Fruit fly (Drosophila melanogaster) whole organism, wandering third instar larva: ENCODE measurements around the gene CG17746.

Source experiments
- CG32264 ChIP-seq: fragments of 200-800 bp; sonication (Bioruptor generic); optimal IDR thresholded peaks from 2 replicates; lab custom pipeline; 2016; ENCODE audit warnings: missing biosample characterization, missing genetic modification characterization
- CG9705 ChIP-seq: fragments of 200-800 bp; sonication (Bioruptor generic); optimal IDR thresholded peaks from 2 replicates; lab custom pipeline; 2018; ENCODE audit warnings: missing biosample characterization, mild to moderate bottlenecking, missing genetic modification characterization
- CrebA ChIP-seq: fragments of 200-800 bp; sonication (Bioruptor generic); optimal IDR thresholded peaks from 2 replicates; lab custom pipeline; 2016; ENCODE audit warnings: missing biosample characterization, mild to moderate bottlenecking, missing genetic modification characterization, borderline replicate concordance
- Dif ChIP-seq: fragments of 200-275, 200-300 bp; sonication (Bioruptor generic); optimal IDR thresholded peaks from 2 replicates; lab custom pipeline; 2018; ENCODE audit warnings: missing biosample characterization, missing genetic modification characterization; ENCODE audit not compliant: partially characterized antibody
- HLH106 ChIP-seq: fragments of 200-800 bp; optimal IDR thresholded peaks from 3 replicates; lab custom pipeline; 2019; ENCODE audit warnings: missing biosample characterization, mild to moderate bottlenecking, missing genetic modification characterization, moderate library complexity
- Hnf4 ChIP-seq: fragments of 200-800 bp; sonication (Bioruptor generic); optimal IDR thresholded peaks from 2 replicates; lab custom pipeline; 2016; ENCODE audit warnings: missing biosample characterization, mild to moderate bottlenecking, missing genetic modification characterization
- Hr78 ChIP-seq: fragments of >200 bp; optimal IDR thresholded peaks from 2 replicates; lab custom pipeline; 2017; ENCODE audit warnings: missing biosample characterization, missing genetic modification characterization
- Hr83 ChIP-seq: fragments of 200-300 bp; sonication (Bioruptor generic); optimal IDR thresholded peaks from 2 replicates; lab custom pipeline; 2016; ENCODE audit warnings: missing biosample characterization, mild to moderate bottlenecking, missing genetic modification characterization, moderate library complexity; ENCODE audit not compliant: poor library complexity, severe bottlenecking
- Jra ChIP-seq: sonication (Bioruptor generic); optimal IDR thresholded peaks from 2 replicates; lab custom pipeline; 2016; ENCODE audit warnings: missing biosample characterization, missing genetic modification characterization
- Mio ChIP-seq: sonication (Bioruptor generic); optimal IDR thresholded peaks from 2 replicates; lab custom pipeline; 2016; ENCODE audit warnings: missing biosample characterization, missing genetic modification characterization
- Myc ChIP-seq: fragments of >200 bp; optimal IDR thresholded peaks from 2 replicates; lab custom pipeline; 2017
- N ChIP-seq: fragments of >200 bp; optimal IDR thresholded peaks from 2 replicates; lab custom pipeline; 2018; ENCODE audit warnings: missing biosample characterization, missing external identifiers, missing genetic modification characterization
- OdsH ChIP-seq: fragments of 200-800 bp; sonication (Bioruptor generic); optimal IDR thresholded peaks from 2 replicates; lab custom pipeline; 2016; ENCODE audit warnings: missing biosample characterization, mild to moderate bottlenecking, missing genetic modification characterization
- Rel ChIP-seq, 2 experiments: fragments of 200-800 bp; sonication (Bioruptor generic) in 1 of 2; optimal IDR thresholded peaks; 2 replicates in 1 of 2; 3 replicates in 1 of 2; lab custom pipeline; 2016 to 2019; ENCODE audit warnings: mild to moderate bottlenecking in 2 of 2, missing biosample characterization in 2 of 2, missing genetic modification characterization in 2 of 2, moderate library complexity in 1 of 2
- br ChIP-seq: fragments of 200-800 bp; sonication (Bioruptor generic); optimal IDR thresholded peaks from 2 replicates; lab custom pipeline; 2016; ENCODE audit warnings: missing biosample characterization, missing genetic modification characterization
- brk ChIP-seq: fragments of 200-800 bp; sonication (Bioruptor generic); optimal IDR thresholded peaks from 2 replicates; lab custom pipeline; 2016; ENCODE audit warnings: missing biosample characterization, mild to moderate bottlenecking, missing genetic modification characterization
- dl ChIP-seq, 2 experiments: fragments of 175-275, 200-275 bp in 1 of 2; fragments of 200-275 bp in 1 of 2; sonication (Bioruptor generic); optimal IDR thresholded peaks; lab custom pipeline; 2018; ENCODE audit warnings: mild to moderate bottlenecking in 2 of 2, missing biosample characterization in 2 of 2, missing genetic modification characterization in 2 of 2, moderate library complexity in 2 of 2; ENCODE audit not compliant: partially characterized antibody in 2 of 2, insufficient read depth in 1 of 2
- dsf ChIP-seq: sonication (Bioruptor generic); optimal IDR thresholded peaks from 2 replicates; lab custom pipeline; 2016; ENCODE audit warnings: missing biosample characterization, missing genetic modification characterization, borderline replicate concordance
- ey ChIP-seq: fragments of 200-800 bp; sonication (Bioruptor generic); optimal IDR thresholded peaks from 2 replicates; lab custom pipeline; 2016; ENCODE audit warnings: missing biosample characterization, missing genetic modification characterization
- foxo ChIP-seq, 2 experiments: fragments of 200-800 bp; sonication (Bioruptor generic); optimal IDR thresholded peaks; 2 replicates in 1 of 2; 3 replicates in 1 of 2; lab custom pipeline; 2016 to 2017; ENCODE audit warnings: missing biosample characterization in 2 of 2, missing genetic modification characterization in 2 of 2
- fru ChIP-seq: fragments of 200-800 bp; sonication (Bioruptor generic); optimal IDR thresholded peaks from 3 replicates; lab custom pipeline; 2016; ENCODE audit warnings: missing biosample characterization, mild to moderate bottlenecking, missing genetic modification characterization
- h ChIP-seq: fragments of 200-800 bp; sonication (Bioruptor generic); optimal IDR thresholded peaks from 3 replicates; lab custom pipeline; 2016; ENCODE audit warnings: missing biosample characterization, mild to moderate bottlenecking, missing genetic modification characterization
- jim ChIP-seq: fragments of 175-275, 200-325 bp; sonication (Bioruptor generic); optimal IDR thresholded peaks from 2 replicates; lab custom pipeline; 2016; ENCODE audit warnings: missing biosample characterization, mild to moderate bottlenecking, missing genetic modification characterization
- lola ChIP-seq: fragments of >200 bp; optimal IDR thresholded peaks from 2 replicates; lab custom pipeline; 2017; ENCODE audit warnings: missing biosample characterization, missing genetic modification characterization
- pan ChIP-seq: fragments of >200 bp; optimal IDR thresholded peaks from 2 replicates; lab custom pipeline; 2017
- psq ChIP-seq: fragments of 200-800 bp; sonication (Bioruptor generic); optimal IDR thresholded peaks from 3 replicates; lab custom pipeline; 2017; ENCODE audit warnings: missing biosample characterization, mild to moderate bottlenecking, missing genetic modification characterization, moderate library complexity
- rgr ChIP-seq: fragments of 200-800 bp; sonication (Bioruptor generic); optimal IDR thresholded peaks from 3 replicates; lab custom pipeline; 2016; ENCODE audit warnings: missing biosample characterization, mild to moderate bottlenecking, missing genetic modification characterization
- sage ChIP-seq: fragments of 200-800 bp; sonication (Bioruptor generic); optimal IDR thresholded peaks from 2 replicates; lab custom pipeline; 2016; ENCODE audit warnings: missing biosample characterization, mild to moderate bottlenecking, missing genetic modification characterization
- sv ChIP-seq: fragments of 200-800 bp; sonication (Bioruptor generic); optimal IDR thresholded peaks from 3 replicates; lab custom pipeline; 2016; ENCODE audit warnings: missing biosample characterization, missing genetic modification characterization
- usp ChIP-seq: fragments of >200 bp; optimal IDR thresholded peaks from 2 replicates; lab custom pipeline; 2017; ENCODE audit warnings: missing biosample characterization, missing genetic modification characterization
- woc ChIP-seq: sonication (Bioruptor generic); optimal IDR thresholded peaks from 2 replicates; lab custom pipeline; 2016; ENCODE audit warnings: missing biosample characterization, mild to moderate bottlenecking, missing genetic modification characterization

The CG17746 gene

dm6 chr3L:3239033-3239752 is at the start of gene CG17746:
CG17746 (minus strand) TSS chr3L:3239578.
- TF ChIP-seq HLH106 (tag; lab: Kevin White, UChicago) (peak; percentile 2), Hnf4 (GFP tag; lab: Kevin White, UChicago) (peak; percentile 53), lola (no peak), fru (GFP tag; lab: Kevin White, UChicago) (peak; percentile 3), dsf (GFP tag; lab: Kevin White, UChicago) (no peak), CG9705 (GFP tag; lab: Kevin White, UChicago) (no peak), br (GFP tag; lab: Kevin White, UChicago) (no peak), Hr83 (GFP tag; lab: Kevin White, UChicago) (peak; percentile 50), Hr78 (GFP tag; lab: Kevin White, UChicago) (no peak), Jra (GFP tag; lab: Kevin White, UChicago) (peak; percentile 10), ey (GFP tag; lab: Kevin White, UChicago) (peak; percentile 4), pan (lab: Kevin White, UChicago) (no peak), brk (GFP tag; lab: Kevin White, UChicago) (peak; percentile 31), h (GFP tag; lab: Kevin White, UChicago) (peak; percentile 48), N (GFP tag; lab: Kevin White, UChicago) (no peak), rgr (GFP tag; lab: Kevin White, UChicago) (peak; percentile 44), Dif (GFP tag; lab: Kevin White, UChicago) (peak; percentile 6), sv (GFP tag; lab: Kevin White, UChicago) (peak; percentile 17), foxo (GFP tag; optimal IDR thresholded peaks at IDR 0.05; lab: Kevin White, UChicago) (peak in 1 of 2 experiments; percentile 35)

- TF ChIP-seq foxo (GFP tag; optimal IDR thresholded peaks at IDR 0.05; lab: Kevin White, UChicago): peak in 1 of 2 experiments; percentile 4
- no peak for TF ChIP-seq usp (GFP tag; lab: Kevin White, UChicago)
- no peak for TF ChIP-seq sage (GFP tag; lab: Kevin White, UChicago)
- TF ChIP-seq Myc (lab: Kevin White, UChicago): peak; percentile 8
- TF ChIP-seq HLH106 (tag; lab: Kevin White, UChicago): peak; percentile 9
Observed at dm6 chr3L:3288414-3288813, 49.0 kb upstream of the CG17746 start.

DNA sequence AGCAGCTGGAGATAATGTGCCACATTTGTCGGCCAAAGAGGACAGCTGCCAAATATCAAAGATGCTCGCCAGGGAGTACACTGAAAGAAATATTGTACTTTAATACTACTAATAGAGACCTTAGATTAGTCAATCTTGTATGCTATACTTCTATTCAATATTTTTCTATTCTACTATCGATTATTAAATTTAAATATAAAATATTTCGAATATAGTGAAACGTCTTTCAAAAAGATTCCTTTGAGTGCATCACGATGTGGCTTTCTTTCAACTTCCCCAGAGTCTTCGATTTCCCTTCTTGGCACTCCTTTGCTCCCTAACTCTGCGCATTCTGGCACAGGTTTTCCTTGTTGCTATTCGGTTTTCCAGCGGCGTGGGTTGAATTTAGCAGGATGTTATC is 45.5 kb upstream of the CG17746 start:
- no peak for TF ChIP-seq rgr (GFP tag; lab: Kevin White, UChicago)
- TF ChIP-seq CG32264 (GFP tag; lab: Kevin White, UChicago): no peak
- TF ChIP-seq ey (GFP tag; lab: Kevin White, UChicago): no peak
- no peak for TF ChIP-seq CrebA
- no peak for TF ChIP-seq psq
- no peak for TF ChIP-seq jim (GFP tag; lab: Kevin White, UChicago)
- TF ChIP-seq Dif (GFP tag; lab: Kevin White, UChicago): no peak
- TF ChIP-seq Mio: no peak
- TF ChIP-seq h (GFP tag; lab: Kevin White, UChicago): no peak
- TF ChIP-seq dl (GFP tag; optimal IDR thresholded peaks at IDR 0.05; lab: Kevin White, UChicago; ENCODE audit: insufficient read depth in 1 of 2, partially characterized antibody in 2 of 2): no peak
- no peak for TF ChIP-seq Jra (GFP tag; lab: Kevin White, UChicago)
- TF ChIP-seq pan (lab: Kevin White, UChicago): no peak
- no peak for TF ChIP-seq woc (GFP tag; lab: Kevin White, UChicago)
- no peak for TF ChIP-seq fru (GFP tag; lab: Kevin White, UChicago)

dm6 chr3L:3283264-3283663 is 43.9 kb upstream of the CG17746 start:
- no peak for TF ChIP-seq Mio
- TF ChIP-seq usp (GFP tag; lab: Kevin White, UChicago): no peak
- TF ChIP-seq Hnf4 (GFP tag; lab: Kevin White, UChicago): no peak
- no peak for TF ChIP-seq Hr83 (GFP tag; lab: Kevin White, UChicago)
- no peak for TF ChIP-seq dsf (GFP tag; lab: Kevin White, UChicago)
- no peak for TF ChIP-seq HLH106 (tag; lab: Kevin White, UChicago)
- no peak for TF ChIP-seq Rel (GFP tag; optimal IDR thresholded peaks at IDR 0.05; lab: Kevin White, UChicago)
- no peak for TF ChIP-seq Rel (tag; optimal IDR thresholded peaks at IDR 0.05; lab: Kevin White, UChicago)
- TF ChIP-seq sv (GFP tag; lab: Kevin White, UChicago): no peak
- TF ChIP-seq OdsH (GFP tag; lab: Kevin White, UChicago): no peak
- no peak for TF ChIP-seq CrebA
- TF ChIP-seq sage (GFP tag; lab: Kevin White, UChicago): no peak
